Worm (Caenorhabditis elegans) whole organism, L4 larva: ENCODE measurements around the gene emb-8.
A peak's percentile ranks its signal among the peaks of the same experiment; 100 is the strongest.

Experiments
- F37D6.2 ChIP-seq: sonication (generic microtip); optimal IDR thresholded peaks from 2 replicates; lab custom pipeline; 2016; ENCODE audit warnings: mild to moderate bottlenecking, missing genetic modification characterization, missing compliant biosample characterization
- R02D3.7 ChIP-seq: fragments of 150-350 bp; sonication (generic microtip); optimal IDR thresholded peaks from 3 replicates; lab custom pipeline; 2014; ENCODE audit warnings: missing biosample characterization, missing genetic modification characterization
- T20F7.1 ChIP-seq: fragments of 200-800 bp; sonication (Bioruptor generic); optimal IDR thresholded peaks from 2 replicates; lab custom pipeline; 2018; ENCODE audit warnings: mild to moderate bottlenecking, missing genetic modification characterization, missing compliant biosample characterization
- ZK546.5 ChIP-seq, 2 experiments: sonication (generic microtip); optimal IDR thresholded peaks; 2 replicates each; lab custom pipeline; 2017; ENCODE audit warnings: missing biosample characterization in 2 of 2, missing genetic modification characterization in 2 of 2
- aly-2 ChIP-seq: sonication (generic microtip); optimal IDR thresholded peaks from 2 replicates; lab custom pipeline; 2018; ENCODE audit warnings: missing biosample characterization, missing genetic modification characterization
- ama-1 ChIP-seq: fragments of 150-350 bp; optimal IDR thresholded peaks from 2 replicates; lab custom pipeline; 2014; ENCODE audit warnings: inconsistent platforms, mixed read lengths
- ceh-20 ChIP-seq: fragments of 200-800 bp; sonication (Bioruptor generic); IDR thresholded peaks from 2 replicates; pipeline ENCODE4 v1.3.6; 2022; ENCODE audit warnings: missing genetic modification reagents, missing genetic modification characterization, missing compliant biosample characterization
- ceh-44 ChIP-seq: fragments of 200-800 bp; sonication (Bioruptor generic); IDR thresholded peaks from 2 replicates; pipeline ENCODE4 v1.3.6; 2022; ENCODE audit warnings: missing genetic modification reagents, missing genetic modification characterization, missing compliant biosample characterization
- daf-12 ChIP-seq: fragments of 150-350 bp; optimal IDR thresholded peaks from 2 replicates; lab custom pipeline; 2014; ENCODE audit warnings: missing biosample characterization, missing genetic modification reagents, missing genetic modification characterization
- daf-16 ChIP-seq, 3 experiments: sonication (generic microtip); optimal IDR thresholded peaks; 2 replicates each; lab custom pipeline; 2016 to 2017; ENCODE audit warnings: missing genetic modification characterization in 3 of 3, missing genetic modification reagents in 3 of 3, mild to moderate bottlenecking in 2 of 3, missing compliant biosample characterization in 2 of 3, missing biosample characterization in 1 of 3, moderate library complexity in 1 of 3
- dpl-1 ChIP-seq: fragments of 150-350 bp; optimal IDR thresholded peaks from 2 replicates; lab custom pipeline; 2014; ENCODE audit warnings: missing biosample characterization, missing genetic modification reagents, missing genetic modification characterization
- duxl-1 ChIP-seq: sonication (generic microtip); optimal IDR thresholded peaks from 2 replicates; lab custom pipeline; 2016; ENCODE audit warnings: mild to moderate bottlenecking, missing genetic modification characterization, moderate library complexity, missing compliant biosample characterization; ENCODE audit not compliant: poor library complexity
- egl-27 ChIP-seq: sonication (generic microtip); optimal IDR thresholded peaks from 3 replicates; lab custom pipeline; 2017; ENCODE audit warnings: missing biosample characterization, missing genetic modification reagents, missing genetic modification characterization
- egl-43 ChIP-seq: fragments of 200-800 bp; sonication (Bioruptor generic); IDR thresholded peaks from 2 replicates; pipeline ENCODE4 v1.3.6; 2022; ENCODE audit warnings: missing genetic modification reagents, missing genetic modification characterization, missing compliant biosample characterization
- jun-1 ChIP-seq: fragments of 150-350 bp; optimal IDR thresholded peaks from 2 replicates; lab custom pipeline; 2014; ENCODE audit warnings: missing biosample characterization, missing genetic modification reagents, missing genetic modification characterization
- lim-7 ChIP-seq: fragments of 200-800 bp; sonication (Bioruptor generic); IDR thresholded peaks from 2 replicates; pipeline ENCODE4 v1.3.6; 2022; ENCODE audit warnings: missing genetic modification characterization, missing compliant biosample characterization
- lin-1 ChIP-seq: fragments of 200-800 bp; sonication (Bioruptor generic); IDR thresholded peaks from 2 replicates; pipeline ENCODE4 v1.3.6; 2022; ENCODE audit warnings: missing genetic modification reagents, missing genetic modification characterization, missing compliant biosample characterization
- lir-3 ChIP-seq: sonication (generic microtip); optimal IDR thresholded peaks from 2 replicates; lab custom pipeline; 2016; ENCODE audit warnings: mild to moderate bottlenecking, missing genetic modification characterization, missing compliant biosample characterization
- lsy-2 ChIP-seq, 2 experiments: fragments of 150-350 bp in 1 of 2; sonication (generic microtip) in 1 of 2; optimal IDR thresholded peaks; 2 replicates each; lab custom pipeline; 2014 to 2017; ENCODE audit warnings: missing biosample characterization in 2 of 2, missing genetic modification characterization in 2 of 2
- madf-5 ChIP-seq, 2 experiments: fragments of 200-800 bp; sonication (Bioruptor generic); IDR thresholded peaks; 2 replicates each; pipeline ENCODE4 v1.3.6; 2022; ENCODE audit warnings: missing compliant biosample characterization in 2 of 2, missing genetic modification characterization in 2 of 2
- mep-1 ChIP-seq: fragments of 150-350 bp; sonication (generic microtip); optimal IDR thresholded peaks from 3 replicates; lab custom pipeline; 2014; ENCODE audit warnings: missing biosample characterization, missing genetic modification characterization
- mxl-2 ChIP-seq: fragments of 200-800 bp; sonication (Bioruptor generic); conservative IDR thresholded peaks from 2 replicates; pipeline ENCODE4 v1.3.6; 2022; ENCODE audit warnings: missing genetic modification reagents, missing genetic modification characterization, missing compliant biosample characterization
- nhr-11 ChIP-seq: fragments of 150-350 bp; optimal IDR thresholded peaks from 2 replicates; lab custom pipeline; 2014; ENCODE audit warnings: missing biosample characterization, missing genetic modification characterization
- nhr-28 ChIP-seq: fragments of 150-350 bp; optimal IDR thresholded peaks from 2 replicates; lab custom pipeline; 2014; ENCODE audit warnings: missing biosample characterization, missing genetic modification characterization
- nhr-48 ChIP-seq: sonication (generic microtip); optimal IDR thresholded peaks from 2 replicates; lab custom pipeline; 2016; ENCODE audit warnings: mild to moderate bottlenecking, missing genetic modification characterization, missing compliant biosample characterization
- nhr-6 ChIP-seq: fragments of 150-350 bp; optimal IDR thresholded peaks from 2 replicates; lab custom pipeline; 2014; ENCODE audit warnings: missing biosample characterization, missing genetic modification characterization
- nhr-76 ChIP-seq: fragments of 150-350 bp; optimal IDR thresholded peaks from 2 replicates; lab custom pipeline; 2014; ENCODE audit warnings: missing biosample characterization, missing genetic modification characterization
- pha-4 ChIP-seq, 2 experiments: fragments of 150-350 bp in 1 of 2; fragments of 200-800 bp in 1 of 2; sonication (Bioruptor generic) in 1 of 2; IDR thresholded peaks in 1 of 2; optimal IDR thresholded peaks in 1 of 2; 2 replicates each; pipeline versions ENCODE4 v1.3.6 to Lab custom; 2014 to 2022; ENCODE audit warnings: missing genetic modification characterization in 2 of 2, missing genetic modification reagents in 2 of 2, missing biosample characterization in 1 of 2, missing compliant biosample characterization in 1 of 2
- php-3 ChIP-seq: fragments of 200-800 bp; sonication (Bioruptor generic); IDR thresholded peaks from 2 replicates; pipeline ENCODE4 v1.3.6; 2022; ENCODE audit warnings: missing genetic modification reagents, missing genetic modification characterization, missing compliant biosample characterization
- rbr-2 ChIP-seq: sonication (generic microtip); optimal IDR thresholded peaks from 2 replicates; lab custom pipeline; 2016; ENCODE audit warnings: missing genotype, missing genetic modification characterization, missing compliant biosample characterization
- sdz-12 ChIP-seq: fragments of 200-800 bp; sonication (Bioruptor generic); optimal IDR thresholded peaks from 2 replicates; lab custom pipeline; 2018; ENCODE audit warnings: mild to moderate bottlenecking, missing genetic modification characterization, missing compliant biosample characterization
- set-16 ChIP-seq: fragments of 200-800 bp; sonication (Bioruptor generic); IDR thresholded peaks from 2 replicates; pipeline ENCODE4 v1.3.6; 2022; ENCODE audit warnings: missing genetic modification reagents, missing genetic modification characterization, missing compliant biosample characterization
- skn-1 ChIP-seq: fragments of 150-350 bp; optimal IDR thresholded peaks from 2 replicates; lab custom pipeline; 2014; ENCODE audit warnings: missing biosample characterization, missing genetic modification characterization
- snpc-4 ChIP-seq: fragments of 150-350 bp; optimal IDR thresholded peaks from 2 replicates; lab custom pipeline; 2014; ENCODE audit warnings: missing biosample characterization, missing genetic modification characterization
- unc-130 ChIP-seq: sonication (generic microtip); optimal IDR thresholded peaks from 2 replicates; lab custom pipeline; 2016; ENCODE audit warnings: missing genetic modification reagents, missing genetic modification characterization, missing compliant biosample characterization
- unc-62 ChIP-seq, 3 experiments: fragments of 150-350 bp in 1 of 3; sonication (generic microtip); optimal IDR thresholded peaks in 2 of 3; peaks in 1 of 3; 1 replicate in 1 of 3; 2 replicates in 2 of 3; lab custom pipeline; 2014 to 2017; ENCODE audit warnings: missing biosample characterization in 3 of 3, missing genetic modification characterization in 3 of 3, missing genetic modification reagents in 3 of 3, missing genotype in 1 of 3
- zfp-3 ChIP-seq: fragments of 200-800 bp; sonication (Bioruptor generic); conservative IDR thresholded peaks from 2 replicates; pipeline ENCODE4 v1.3.6; 2022; ENCODE audit warnings: missing genetic modification reagents, missing genetic modification characterization, missing compliant biosample characterization
- zip-11 ChIP-seq: fragments of 200-800 bp; sonication (Bioruptor generic); IDR thresholded peaks from 2 replicates; pipeline ENCODE4 v1.3.6; 2022; ENCODE audit warnings: missing genetic modification characterization, missing compliant biosample characterization

emb-8 gene

ce11 chrIII:5224908-5225307, 25.4 kb upstream of the emb-8 start (continued):
- no peak for TF ChIP-seq duxl-1 (tag; lab: Kevin White, UChicago)
- no peak for TF ChIP-seq lir-3
- TF ChIP-seq F37D6.2 (tag; lab: Kevin White, UChicago) = no peak
- peak; percentile 52 for TF ChIP-seq nhr-28 (tag; lab: Kevin White, UChicago)
- TF ChIP-seq daf-16 (GFP tag; optimal IDR thresholded peaks at IDR 0.05; lab: Kevin White, UChicago) = no peak
- peak; percentile 73 for TF ChIP-seq daf-16 (tag; optimal IDR thresholded peaks at IDR 0.05; lab: Kevin White, UChicago)
- TF ChIP-seq ceh-44 (GFP tag; lab: Robert Waterston, UW) = no peak
- TF ChIP-seq ama-1 = peak; percentile 51
- TF ChIP-seq egl-43 (GFP tag; lab: Robert Waterston, UW) = no peak
- no peak for TF ChIP-seq T20F7.1 (GFP tag; lab: Kevin White, UChicago)
- TF ChIP-seq nhr-48 (tag; lab: Kevin White, UChicago) = no peak
- TF ChIP-seq jun-1 = no peak
- TF ChIP-seq nhr-11 (tag; lab: Kevin White, UChicago) = no peak
- no peak for TF ChIP-seq mxl-2 (GFP tag; lab: Robert Waterston, UW)
- TF ChIP-seq nhr-6 (tag; lab: Kevin White, UChicago) = peak; percentile 54

ce11 chrIII:5222777-5223176, 23.3 kb upstream of the emb-8 start:
- no peak for TF ChIP-seq lin-1 (GFP tag; lab: Robert Waterston, UW)
- no peak for TF ChIP-seq mep-1 (tag; lab: Kevin White, UChicago)
- TF ChIP-seq unc-130 (GFP tag; lab: Kevin White, UChicago) = no peak
- TF ChIP-seq skn-1 (tag; lab: Kevin White, UChicago) = no peak
- TF ChIP-seq ceh-20 (GFP tag; lab: Robert Waterston, UW) = no peak
- no peak for TF ChIP-seq daf-12
- no peak for TF ChIP-seq aly-2 (tag; lab: Kevin White, UChicago)
- TF ChIP-seq rbr-2 (tag; lab: Kevin White, UChicago) = no peak
- peak; percentile 35 for TF ChIP-seq nhr-28 (tag; lab: Kevin White, UChicago)
- no peak for TF ChIP-seq egl-43 (GFP tag; lab: Robert Waterston, UW)
- no peak for TF ChIP-seq pha-4 (GFP tag; IDR thresholded peaks at IDR 0.05; lab: Robert Waterston, UW)
- TF ChIP-seq pha-4 (tag; optimal IDR thresholded peaks at IDR 0.05; lab: Kevin White, UChicago) = peak; percentile 72
- no peak for TF ChIP-seq nhr-76
- TF ChIP-seq daf-16 (GFP tag; optimal IDR thresholded peaks at IDR 0.05; lab: Kevin White, UChicago) = no peak
- peak; percentile 94 for TF ChIP-seq daf-16 (tag; optimal IDR thresholded peaks at IDR 0.05; lab: Kevin White, UChicago)
- no peak for TF ChIP-seq lim-7 (GFP tag; lab: Robert Waterston, UW)
- TF ChIP-seq, all 104 proteins: peak for 3

ce11 chrIII:5221820-5222219, 22.3 kb upstream of the emb-8 start:
- TF ChIP-seq lsy-2 (tag; optimal IDR thresholded peaks at IDR 0.05; lab: Kevin White, UChicago) = no peak
- no peak for TF ChIP-seq daf-16 (GFP tag; optimal IDR thresholded peaks at IDR 0.05; lab: Kevin White, UChicago)
- TF ChIP-seq daf-16 (tag; optimal IDR thresholded peaks at IDR 0.05; lab: Kevin White, UChicago) = peak; percentile 83
- TF ChIP-seq, all 104 proteins: peak for 1

- TF ChIP-seq zfp-3 (GFP tag; lab: Robert Waterston, UW) = no peak
- no peak for TF ChIP-seq nhr-28 (tag; lab: Kevin White, UChicago)
- no peak for TF ChIP-seq nhr-48 (tag; lab: Kevin White, UChicago)
- no peak for TF ChIP-seq madf-5 (GFP tag; IDR thresholded peaks at IDR 0.05; lab: Robert Waterston, UW)
- no peak for TF ChIP-seq egl-27 (tag; lab: Kevin White, UChicago)
- TF ChIP-seq ZK546.5 (tag; optimal IDR thresholded peaks at IDR 0.05; lab: Kevin White, UChicago) = no peak
- no peak for TF ChIP-seq lin-1 (GFP tag; lab: Robert Waterston, UW)
- TF ChIP-seq set-16 (GFP tag; lab: Robert Waterston, UW) = no peak
- TF ChIP-seq R02D3.7 = no peak
- no peak for TF ChIP-seq sdz-12
- no peak for TF ChIP-seq zip-11
- TF ChIP-seq ama-1 = no peak
- TF ChIP-seq unc-62 (GFP tag; optimal IDR thresholded peaks at IDR 0.05 in 1 of 2; lab: Kevin White, UChicago) = no peak
- no peak for TF ChIP-seq unc-62 (tag; optimal IDR thresholded peaks at IDR 0.05; lab: Kevin White, UChicago)
- no peak for TF ChIP-seq php-3 (GFP tag; lab: Robert Waterston, UW)
- no peak for TF ChIP-seq snpc-4 (tag; lab: Kevin White, UChicago)
- TF ChIP-seq daf-16 (GFP tag; optimal IDR thresholded peaks at IDR 0.05; lab: Kevin White, UChicago) = no peak
- TF ChIP-seq daf-16 (tag; optimal IDR thresholded peaks at IDR 0.05; lab: Kevin White, UChicago) = no peak
- TF ChIP-seq dpl-1 (GFP tag; lab: Kevin White, UChicago) = no peak
Measured at ce11 chrIII:5218687-5219086, 19.2 kb upstream of the emb-8 start, which contains the start of gene ZC155.2. ZC155.2 (plus strand) TSS chrIII:5218987.
